Fruit fly (Drosophila melanogaster) whole organism, embryonic: ENCODE measurements around the gene PMP34.
A peak's percentile ranks its signal among the peaks of the same experiment; 100 is the strongest.

Experiments
- Ada2b ChIP-seq: fragments of 200-800 bp; sonication (Bioruptor generic); IDR thresholded peaks from 2 replicates; pipeline ENCODE4 v1.3.6; 2022; ENCODE audit warnings: missing biosample characterization, missing genetic modification characterization
- Atf-2 ChIP-seq: fragments of 200-800 bp; sonication (Bioruptor generic); optimal IDR thresholded peaks from 2 replicates; lab custom pipeline; 2016; ENCODE audit warnings: missing biosample characterization, missing genetic modification characterization
- CG11456 ChIP-seq: fragments of 200-800 bp; sonication (Bioruptor generic); IDR thresholded peaks from 3 replicates; pipeline ENCODE4 v1.3.6; 2022; ENCODE audit warnings: missing biosample characterization, missing genetic modification characterization
- CG12219 ChIP-seq: fragments of 200-800 bp; sonication (Bioruptor generic); optimal IDR thresholded peaks from 3 replicates; lab custom pipeline; 2018; ENCODE audit warnings: missing biosample characterization, mild to moderate bottlenecking, missing genetic modification characterization
- CG12391 ChIP-seq: fragments of 200-800 bp; sonication (Bioruptor generic); optimal IDR thresholded peaks from 3 replicates; lab custom pipeline; 2018; ENCODE audit warnings: missing biosample characterization, mild to moderate bottlenecking, missing genetic modification characterization, moderate library complexity
- CG13424 ChIP-seq: fragments of 200-800 bp; sonication (Bioruptor generic); optimal IDR thresholded peaks from 2 replicates; lab custom pipeline; 2019; ENCODE audit warnings: missing biosample characterization, mild to moderate bottlenecking, missing genetic modification characterization, moderate library complexity
- CG14667 ChIP-seq: fragments of 200-800 bp; sonication (Bioruptor generic); IDR thresholded peaks from 2 replicates; pipeline ENCODE4 v1.3.6; 2022; ENCODE audit warnings: missing biosample characterization, missing genetic modification characterization
- CG1603 ChIP-seq: fragments of 200-800 bp; sonication (Bioruptor generic); optimal IDR thresholded peaks from 2 replicates; lab custom pipeline; 2019; ENCODE audit warnings: missing biosample characterization, mild to moderate bottlenecking, missing genetic modification characterization, moderate library complexity
- CG16815 ChIP-seq: fragments of 200-800 bp; sonication (Bioruptor generic); optimal IDR thresholded peaks from 3 replicates; lab custom pipeline; 2017; ENCODE audit warnings: missing biosample characterization, mild to moderate bottlenecking, missing genetic modification characterization
- CG17612 ChIP-seq: fragments of 200-800 bp; sonication (Bioruptor generic); IDR thresholded peaks from 2 replicates; pipeline ENCODE4 v1.3.6; 2022; ENCODE audit warnings: missing biosample characterization, missing genetic modification characterization
- CG18262 ChIP-seq: fragments of 200-800 bp; optimal IDR thresholded peaks from 3 replicates; lab custom pipeline; 2019; ENCODE audit warnings: missing biosample characterization, mild to moderate bottlenecking, missing genetic modification characterization, moderate library complexity
- CG30403 ChIP-seq: fragments of 200-800 bp; sonication (Bioruptor generic); optimal IDR thresholded peaks from 3 replicates; lab custom pipeline; 2016; ENCODE audit warnings: missing biosample characterization, missing genetic modification characterization
- CG3065 ChIP-seq: fragments of 200-800 bp; sonication (Bioruptor generic); optimal IDR thresholded peaks from 2 replicates; lab custom pipeline; 2016; ENCODE audit warnings: missing biosample characterization, missing genetic modification characterization
- CG32532 ChIP-seq: fragments of 200-800 bp; sonication (Bioruptor generic); IDR thresholded peaks from 2 replicates; pipeline ENCODE4 v1.3.6; 2022; ENCODE audit warnings: missing biosample characterization, missing genetic modification characterization
- CG3281 ChIP-seq: fragments of 200-800 bp; sonication (Bioruptor generic); optimal IDR thresholded peaks from 3 replicates; lab custom pipeline; 2017; ENCODE audit warnings: missing biosample characterization, mild to moderate bottlenecking, missing genetic modification characterization
- CG33213 ChIP-seq: fragments of 200-800 bp; sonication (Bioruptor generic); optimal IDR thresholded peaks from 3 replicates; lab custom pipeline; 2016; ENCODE audit warnings: missing biosample characterization, missing genetic modification characterization
- CG34224 ChIP-seq: fragments of 200-800 bp; sonication (Bioruptor generic); IDR thresholded peaks from 3 replicates; pipeline ENCODE4 v1.3.6; 2022; ENCODE audit warnings: missing biosample characterization, missing genetic modification characterization; ENCODE audit not compliant: partially characterized antibody
- CG5180 ChIP-seq: fragments of 200-800 bp; sonication (Bioruptor generic); optimal IDR thresholded peaks from 3 replicates; lab custom pipeline; 2017; ENCODE audit warnings: missing biosample characterization, missing genetic modification characterization, mild to moderate bottlenecking, moderate library complexity, missing genetic modification reagents
- CG6254 ChIP-seq: fragments of 200-800 bp; sonication (Bioruptor generic); optimal IDR thresholded peaks from 3 replicates; lab custom pipeline; 2017; ENCODE audit warnings: mild to moderate bottlenecking, missing biosample characterization, missing genetic modification reagents, missing genetic modification characterization
- CG9215 ChIP-seq: fragments of 200-800 bp; sonication (Bioruptor generic); IDR thresholded peaks from 2 replicates; pipeline ENCODE4 v1.3.6; 2022; ENCODE audit warnings: missing biosample characterization, missing genetic modification characterization
- Camta ChIP-seq: fragments of 200-800 bp; sonication (Bioruptor generic); optimal IDR thresholded peaks from 2 replicates; lab custom pipeline; 2016; ENCODE audit warnings: missing biosample characterization, missing genetic modification characterization
- D19A ChIP-seq: fragments of 200-800 bp; optimal IDR thresholded peaks from 3 replicates; lab custom pipeline; 2019; ENCODE audit warnings: missing biosample characterization, mild to moderate bottlenecking, missing genetic modification characterization, moderate library complexity
- Dp ChIP-seq: fragments of 200-800 bp; sonication (Bioruptor generic); optimal IDR thresholded peaks from 2 replicates; lab custom pipeline; 2018; ENCODE audit warnings: missing biosample characterization, mild to moderate bottlenecking, missing genetic modification characterization, moderate library complexity
- Drgx ChIP-seq: fragments of 200-800 bp; sonication (Bioruptor generic); IDR thresholded peaks from 2 replicates; pipeline ENCODE4 v1.3.6; 2022; ENCODE audit warnings: missing biosample characterization, missing genetic modification characterization
- Scr ChIP-seq: fragments of 200-800 bp; sonication (Bioruptor generic); IDR thresholded peaks from 2 replicates; pipeline ENCODE4 v1.3.6; 2022; ENCODE audit warnings: missing biosample characterization, missing genetic modification characterization; ENCODE audit not compliant: partially characterized antibody
- ac ChIP-seq: fragments of 200-800 bp; sonication (Bioruptor generic); optimal IDR thresholded peaks from 3 replicates; lab custom pipeline; 2017; ENCODE audit warnings: missing biosample characterization, mild to moderate bottlenecking, missing genetic modification characterization
- bbx ChIP-seq: fragments of 200-800 bp; sonication (Bioruptor generic); IDR thresholded peaks from 2 replicates; pipeline ENCODE4 v1.3.6; 2022; ENCODE audit warnings: missing biosample characterization, missing genetic modification characterization; ENCODE audit not compliant: partially characterized antibody
- cato ChIP-seq: fragments of 200-800 bp; sonication (Bioruptor generic); optimal IDR thresholded peaks from 2 replicates; lab custom pipeline; 2016; ENCODE audit warnings: missing biosample characterization, missing genetic modification characterization, borderline replicate concordance
- chinmo ChIP-seq: fragments of 200-800 bp; sonication (Bioruptor generic); IDR thresholded peaks from 4 replicates; pipeline ENCODE4 v1.3.6; 2022; ENCODE audit warnings: missing biosample characterization, missing genetic modification characterization; ENCODE audit not compliant: partially characterized antibody
- croc ChIP-seq: fragments of 200-800 bp; sonication (Bioruptor generic); conservative IDR thresholded peaks from 3 replicates; pipeline ENCODE4 v1.3.6; 2022; ENCODE audit warnings: missing biosample characterization, missing genetic modification characterization
- dpn ChIP-seq, 2 experiments: fragments of 200-800 bp; sonication (Bioruptor generic); optimal IDR thresholded peaks; 3 replicates each; lab custom pipeline; 2016; ENCODE audit warnings: missing biosample characterization in 2 of 2, missing genetic modification characterization in 2 of 2
- en ChIP-seq: fragments of 200-800 bp; sonication (Bioruptor generic); optimal IDR thresholded peaks from 2 replicates; lab custom pipeline; 2016; ENCODE audit warnings: missing biosample characterization, missing genetic modification characterization
- eve ChIP-seq, 2 experiments: fragments of >200 bp; optimal IDR thresholded peaks; 2 replicates each; lab custom pipeline; 2017; ENCODE audit warnings: missing biosample characterization in 2 of 2, missing genetic modification characterization in 2 of 2
- eyg ChIP-seq: fragments of 200-800 bp; sonication (Bioruptor generic); optimal IDR thresholded peaks from 3 replicates; lab custom pipeline; 2016; ENCODE audit warnings: missing biosample characterization, missing genetic modification characterization
- ftz-f1 ChIP-seq: fragments of 200-800 bp; sonication (Bioruptor generic); optimal IDR thresholded peaks from 2 replicates; lab custom pipeline; 2016; ENCODE audit warnings: missing biosample characterization, missing genetic modification characterization
- gce ChIP-seq: fragments of 200-800 bp; sonication (Bioruptor generic); IDR thresholded peaks from 3 replicates; pipeline ENCODE4 v1.3.6; 2022; ENCODE audit warnings: missing biosample characterization, missing genetic modification characterization
- gro ChIP-seq: fragments of 200-800 bp; sonication (Bioruptor generic); optimal IDR thresholded peaks from 2 replicates; lab custom pipeline; 2016; ENCODE audit warnings: missing biosample characterization, missing genetic modification characterization
- gsb ChIP-seq: fragments of 200-800 bp; sonication (Bioruptor generic); IDR thresholded peaks from 2 replicates; pipeline ENCODE4 v1.3.6; 2022; ENCODE audit warnings: missing biosample characterization, missing genetic modification characterization
- klu ChIP-seq: fragments of 200-800 bp; sonication (Bioruptor generic); IDR thresholded peaks from 2 replicates; pipeline ENCODE4 v1.3.6; 2022; ENCODE audit warnings: missing biosample characterization, missing genetic modification characterization
- knrl ChIP-seq: fragments of 200-800 bp; sonication (Bioruptor generic); IDR thresholded peaks from 3 replicates; pipeline ENCODE4 v1.3.6; 2022; ENCODE audit warnings: missing biosample characterization, missing genetic modification characterization; ENCODE audit not compliant: partially characterized antibody
- lola ChIP-seq, 3 experiments: fragments of >200 bp in 2 of 3; fragments of 200-800 bp in 1 of 3; sonication (Bioruptor generic) in 1 of 3; optimal IDR thresholded peaks; 2 replicates each; lab custom pipeline; 2017 to 2019; ENCODE audit warnings: missing biosample characterization in 3 of 3, missing genetic modification characterization in 3 of 3, mild to moderate bottlenecking in 1 of 3, moderate library complexity in 1 of 3
- nerfin-1 ChIP-seq: fragments of 200-800 bp; sonication (Bioruptor generic); optimal IDR thresholded peaks from 3 replicates; lab custom pipeline; 2019; ENCODE audit warnings: missing biosample characterization, mild to moderate bottlenecking, missing genetic modification characterization, moderate library complexity
- pita ChIP-seq: fragments of 200-800 bp; sonication (Bioruptor generic); optimal IDR thresholded peaks from 2 replicates; lab custom pipeline; 2017; ENCODE audit warnings: missing biosample characterization, mild to moderate bottlenecking, missing genetic modification characterization
- pnt ChIP-seq: fragments of 200-800 bp; sonication (Bioruptor generic); optimal IDR thresholded peaks from 3 replicates; lab custom pipeline; 2016; ENCODE audit warnings: missing biosample characterization, missing genetic modification characterization
- prd ChIP-seq, 3 experiments: fragments of >200 bp in 2 of 3; fragments of 200-800 bp in 1 of 3; sonication (Bioruptor generic) in 1 of 3; optimal IDR thresholded peaks in 2 of 3; IDR thresholded peaks in 1 of 3; 2 replicates in 2 of 3; 3 replicates in 1 of 3; pipeline versions ENCODE4 v1.3.6 to Lab custom; 2017 to 2022; ENCODE audit warnings: missing biosample characterization in 1 of 3, missing genetic modification characterization in 1 of 3
- ranshi ChIP-seq: fragments of 200-800 bp; sonication (Bioruptor generic); IDR thresholded peaks from 2 replicates; pipeline ENCODE4 v1.3.6; 2022; ENCODE audit warnings: missing biosample characterization, missing genetic modification characterization
- slp2 ChIP-seq: fragments of 200-800 bp; sonication (Bioruptor generic); optimal IDR thresholded peaks from 2 replicates; lab custom pipeline; 2016; ENCODE audit warnings: missing biosample characterization, missing genetic modification characterization
- wek ChIP-seq: fragments of 200-800 bp; sonication (Bioruptor generic); optimal IDR thresholded peaks from 3 replicates; lab custom pipeline; 2018; ENCODE audit warnings: missing biosample characterization, mild to moderate bottlenecking, missing genetic modification characterization, moderate library complexity
- zen ChIP-seq: fragments of 200-800 bp; sonication (Bioruptor generic); optimal IDR thresholded peaks from 3 replicates; lab custom pipeline; 2018; ENCODE audit warnings: missing biosample characterization, mild to moderate bottlenecking, missing genetic modification characterization, moderate library complexity

Gene PMP34

dm6 chr3L:4269920-4270319 lies 48.6 kb upstream of the PMP34 start (continued):
- TF ChIP-seq ranshi (peak; percentile 51; the same call in 1 of the 2 replicates), cato (GFP tag; lab: Kevin White, UChicago) (no peak), en (no peak), CG17612 (GFP tag; lab: Robert Waterston, UW) (no peak), wek (GFP tag; lab: Kevin White, UChicago) (no peak), Drgx (GFP tag; lab: Robert Waterston, UW) (peak; percentile 75), CG33213 (GFP tag; lab: Kevin White, UChicago) (no peak), prd (optimal IDR thresholded peaks at IDR 0.05; lab: Kevin White, UChicago) (no peak), prd (GFP tag; IDR thresholded peaks at IDR 0.05; lab: Robert Waterston, UW) (peak; percentile 66; the same call in 2 of the 3 replicates), eve (GFP tag; optimal IDR thresholded peaks at IDR 0.05; lab: Kevin White, UChicago) (no peak), gce (GFP tag; lab: Robert Waterston, UW) (peak; percentile 61; the same call in 1 of the 3 replicates), CG12219 (GFP tag; lab: Kevin White, UChicago) (peak; percentile 60), Ada2b (GFP tag; lab: Robert Waterston, UW) (peak; percentile 58), CG32532 (GFP tag; lab: Robert Waterston, UW) (peak; percentile 43; the same call in 1 of the 2 replicates), CG18262 (tag; lab: Kevin White, UChicago) (peak; percentile 85), CG13424 (tag; lab: Kevin White, UChicago) (peak; percentile 82), zen (tag; lab: Kevin White, UChicago) (no peak), ftz-f1 (GFP tag; lab: Kevin White, UChicago) (no peak), D19A (tag; lab: Kevin White, UChicago) (peak; percentile 77), CG1603 (peak; percentile 6), gro (GFP tag; lab: Kevin White, UChicago) (no peak), CG3281 (peak; percentile 75), CG34224 (GFP tag; lab: Robert Waterston, UW) (no peak), CG6254 (GFP tag; lab: Kevin White, UChicago) (peak; percentile 61), Atf-2 (GFP tag; lab: Kevin White, UChicago) (no peak), CG12391 (tag; lab: Kevin White, UChicago) (peak; percentile 82), CG16815 (GFP tag; lab: Kevin White, UChicago) (peak; percentile 31), bbx (GFP tag; lab: Robert Waterston, UW) (no peak), ac (GFP tag; lab: Kevin White, UChicago) (no peak), pita (GFP tag; lab: Kevin White, UChicago) (no peak), CG30403 (GFP tag; lab: Kevin White, UChicago) (peak; percentile 65), Dp (GFP tag; lab: Kevin White, UChicago) (no peak), CG14667 (GFP tag; lab: Robert Waterston, UW) (peak; percentile 35; the same call in 1 of the 2 replicates), slp2 (no peak), klu (GFP tag; lab: Robert Waterston, UW) (no peak), gsb (GFP tag; lab: Robert Waterston, UW) (peak; percentile 41; the same call in 1 of the 2 replicates), Scr (GFP tag; lab: Robert Waterston, UW) (no peak), lola (GFP tag; optimal IDR thresholded peaks at IDR 0.05; lab: Kevin White, UChicago) (peak in 1 of 3 experiments; percentile 77), knrl (GFP tag; lab: Robert Waterston, UW) (no peak), eyg (GFP tag; lab: Kevin White, UChicago) (no peak), CG9215 (peak; percentile 25; the same call in 1 of the 2 replicates), pnt (no peak), nerfin-1 (tag; lab: Kevin White, UChicago) (peak; percentile 69), croc (GFP tag; lab: Robert Waterston, UW) (peak; percentile 60), dpn (GFP tag; optimal IDR thresholded peaks at IDR 0.05; lab: Kevin White, UChicago) (peak in 1 of 2 experiments; percentile 40), chinmo (no peak), Camta (GFP tag; lab: Kevin White, UChicago) (no peak), CG11456 (GFP tag; lab: Robert Waterston, UW) (0 out of 3 replicates have a peak, but pooled peaks have one; percentile 28), CG3065 (GFP tag; lab: Kevin White, UChicago) (no peak), CG5180 (GFP tag; lab: Kevin White, UChicago) (peak; percentile 56)
